Worm (Caenorhabditis elegans) whole organism, L2 larva: Measurements from ENCODE around the gene T25B9.1.

Source experiments
- C34F6.9 ChIP-seq: fragments of 150-350 bp; optimal IDR thresholded peaks from 2 replicates; lab custom pipeline; 2014; ENCODE audit warnings: missing biosample characterization, missing genetic modification characterization
- Y55F3AM.14 ChIP-seq: fragments of 200-800 bp; sonication (Bioruptor generic); optimal IDR thresholded peaks from 2 replicates; lab custom pipeline; 2018; ENCODE audit warnings: mild to moderate bottlenecking, missing genetic modification characterization, missing compliant biosample characterization
- ZK546.5 ChIP-seq: sonication (generic microtip); optimal IDR thresholded peaks from 2 replicates; lab custom pipeline; 2017; ENCODE audit warnings: missing biosample characterization, missing genetic modification characterization
- alr-1 ChIP-seq: fragments of 150-350 bp; optimal IDR thresholded peaks from 2 replicates; lab custom pipeline; 2014; ENCODE audit warnings: missing biosample characterization, missing genetic modification characterization
- ama-1 ChIP-seq: fragments of 150-350 bp; optimal IDR thresholded peaks from 2 replicates; lab custom pipeline; 2018; ENCODE audit warnings: inconsistent platforms
- blmp-1 ChIP-seq: sonication (generic microtip); optimal IDR thresholded peaks from 2 replicates; lab custom pipeline; 2017; ENCODE audit warnings: missing genetic modification characterization, mild to moderate bottlenecking, missing compliant biosample characterization, antibody characterized with exemption, moderate library complexity; ENCODE audit not compliant: insufficient read depth
- ceh-16 ChIP-seq: fragments of 150-350 bp; optimal IDR thresholded peaks from 2 replicates; lab custom pipeline; 2014; ENCODE audit warnings: missing biosample characterization, missing genetic modification characterization
- ceh-82 ChIP-seq: fragments of 150-350 bp; optimal IDR thresholded peaks from 2 replicates; lab custom pipeline; 2014; ENCODE audit warnings: missing biosample characterization, missing genetic modification characterization
- crh-2 ChIP-seq: sonication (generic microtip); optimal IDR thresholded peaks from 2 replicates; lab custom pipeline; 2017; ENCODE audit warnings: missing biosample characterization, missing genetic modification characterization
- egl-27 ChIP-seq: sonication (generic microtip); optimal IDR thresholded peaks from 3 replicates; lab custom pipeline; 2017; ENCODE audit warnings: missing biosample characterization, missing genetic modification reagents, missing genetic modification characterization
- elt-3 ChIP-seq: sonication (generic microtip); optimal IDR thresholded peaks from 2 replicates; lab custom pipeline; 2017; ENCODE audit warnings: missing biosample characterization, missing genetic modification characterization
- fos-1 ChIP-seq: fragments of 150-350 bp; optimal IDR thresholded peaks from 2 replicates; lab custom pipeline; 2014; ENCODE audit warnings: missing biosample characterization, missing genetic modification characterization
- gmeb-1 ChIP-seq: fragments of 150-350 bp; optimal IDR thresholded peaks from 2 replicates; lab custom pipeline; 2014; ENCODE audit warnings: missing biosample characterization, missing genetic modification characterization
- lin-11 ChIP-seq: fragments of 150-350 bp; sonication (generic microtip); optimal IDR thresholded peaks from 2 replicates; lab custom pipeline; 2014; ENCODE audit warnings: missing biosample characterization, missing genetic modification characterization, inconsistent platforms, mixed read lengths
- lin-13 ChIP-seq: fragments of 150-350 bp; optimal IDR thresholded peaks from 2 replicates; lab custom pipeline; 2014; ENCODE audit warnings: missing biosample characterization, missing genetic modification reagents, missing genetic modification characterization
- lsy-2 ChIP-seq, 2 experiments: fragments of 150-350 bp in 1 of 2; sonication (generic microtip) in 1 of 2; optimal IDR thresholded peaks; 2 replicates each; lab custom pipeline; 2014 to 2017; ENCODE audit warnings: missing biosample characterization in 2 of 2, missing genetic modification characterization in 2 of 2
- mbf-1 ChIP-seq: sonication (generic microtip); optimal IDR thresholded peaks from 2 replicates; lab custom pipeline; 2017; ENCODE audit warnings: missing biosample characterization, missing genetic modification characterization
- mdl-1 ChIP-seq, 2 experiments: fragments of 150-350 bp in 1 of 2; sonication (generic microtip) in 1 of 2; optimal IDR thresholded peaks; 2 replicates each; lab custom pipeline; 2017; ENCODE audit warnings: missing biosample characterization in 2 of 2, missing genetic modification characterization in 2 of 2
- nhr-11 ChIP-seq: fragments of 150-350 bp; optimal IDR thresholded peaks from 2 replicates; lab custom pipeline; 2014; ENCODE audit warnings: missing biosample characterization, missing genetic modification characterization
- nhr-12 ChIP-seq: fragments of 150-350 bp; optimal IDR thresholded peaks from 2 replicates; lab custom pipeline; 2014; ENCODE audit warnings: missing biosample characterization, missing genetic modification characterization
- nhr-129 ChIP-seq: fragments of 150-350 bp; optimal IDR thresholded peaks from 2 replicates; lab custom pipeline; 2014; ENCODE audit warnings: missing biosample characterization, missing genetic modification characterization
- nhr-21 ChIP-seq: fragments of 150-350 bp; optimal IDR thresholded peaks from 2 replicates; lab custom pipeline; 2014; ENCODE audit warnings: missing biosample characterization, missing genetic modification characterization
- nhr-23 ChIP-seq: fragments of 150-350 bp; optimal IDR thresholded peaks from 2 replicates; lab custom pipeline; 2014; ENCODE audit warnings: missing biosample characterization, missing genetic modification reagents, missing genetic modification characterization
- nhr-237 ChIP-seq: fragments of 150-350 bp; optimal IDR thresholded peaks from 2 replicates; lab custom pipeline; 2014; ENCODE audit warnings: missing biosample characterization, missing genetic modification characterization
- nhr-25 ChIP-seq: fragments of 150-350 bp; sonication (generic microtip); optimal IDR thresholded peaks from 3 replicates; lab custom pipeline; 2014; ENCODE audit warnings: missing biosample characterization, missing genetic modification characterization
- nhr-6 ChIP-seq: fragments of 150-350 bp; optimal IDR thresholded peaks from 2 replicates; lab custom pipeline; 2014; ENCODE audit warnings: missing biosample characterization, missing genetic modification characterization
- nhr-77 ChIP-seq: fragments of 150-350 bp; optimal IDR thresholded peaks from 2 replicates; lab custom pipeline; 2014; ENCODE audit warnings: missing biosample characterization, missing genetic modification characterization
- peb-1 ChIP-seq: fragments of 150-350 bp; optimal IDR thresholded peaks from 2 replicates; lab custom pipeline; 2014; ENCODE audit warnings: missing biosample characterization, missing genetic modification characterization
- sem-4 ChIP-seq: fragments of 150-350 bp; optimal IDR thresholded peaks from 2 replicates; lab custom pipeline; 2014; ENCODE audit warnings: missing biosample characterization, missing genetic modification reagents, missing genetic modification characterization
- skn-1 ChIP-seq: sonication (generic microtip); optimal IDR thresholded peaks from 2 replicates; lab custom pipeline; 2017; ENCODE audit warnings: missing biosample characterization, missing genetic modification characterization
- sma-3 ChIP-seq: sonication (generic microtip); optimal IDR thresholded peaks from 2 replicates; lab custom pipeline; 2016; ENCODE audit warnings: missing genetic modification reagents, missing genetic modification characterization, missing compliant biosample characterization
- sma-9 ChIP-seq, 2 experiments: fragments of 150-350 bp in 1 of 2; sonication (generic microtip) in 1 of 2; optimal IDR thresholded peaks; 2 replicates each; lab custom pipeline; 2014 to 2016; ENCODE audit warnings: missing genetic modification characterization in 2 of 2, mild to moderate bottlenecking in 1 of 2, missing biosample characterization in 1 of 2, missing compliant biosample characterization in 1 of 2, missing genetic modification reagents in 1 of 2, moderate library complexity in 1 of 2
- snpc-4 ChIP-seq: fragments of 150-350 bp; optimal IDR thresholded peaks from 2 replicates; lab custom pipeline; 2014; ENCODE audit warnings: missing biosample characterization, missing genetic modification characterization
- unc-39 ChIP-seq: fragments of 150-350 bp; optimal IDR thresholded peaks from 2 replicates; lab custom pipeline; 2014; ENCODE audit warnings: missing biosample characterization, missing genetic modification characterization
- unc-62 ChIP-seq: fragments of 150-350 bp; optimal IDR thresholded peaks from 2 replicates; lab custom pipeline; 2014; ENCODE audit warnings: missing biosample characterization, missing genetic modification reagents, missing genetic modification characterization
- zag-1 ChIP-seq: fragments of 150-350 bp; optimal IDR thresholded peaks from 2 replicates; lab custom pipeline; 2014; ENCODE audit warnings: missing biosample characterization, missing genetic modification characterization
- ztf-11 ChIP-seq: sonication (generic microtip); optimal IDR thresholded peaks from 2 replicates; lab custom pipeline; 2017; ENCODE audit warnings: missing biosample characterization, missing genetic modification characterization
- ztf-4 ChIP-seq: fragments of 150-350 bp; optimal IDR thresholded peaks from 2 replicates; lab custom pipeline; 2014; ENCODE audit warnings: missing biosample characterization, missing genetic modification characterization

Gene T25B9.1

DNA sequence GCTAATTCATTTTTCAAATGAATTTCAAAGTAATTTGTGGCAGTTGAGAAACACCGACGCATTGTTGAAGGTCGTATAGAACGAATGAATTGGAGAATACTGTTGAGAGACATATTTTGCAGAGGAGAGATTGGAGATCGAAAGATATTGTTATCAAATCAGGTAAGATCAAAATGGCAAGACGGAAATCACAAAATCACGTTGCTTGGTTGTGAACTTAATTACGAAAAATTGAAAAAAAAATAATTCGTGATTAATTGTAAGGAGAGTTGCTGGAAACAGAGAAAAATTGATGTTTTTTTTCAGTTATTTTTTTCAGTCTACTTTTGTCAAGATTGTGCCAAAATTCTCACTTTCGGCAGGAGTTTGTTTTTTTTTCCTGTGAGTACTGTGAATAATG lies at the start of gene T25B9.1:
Gene T25B9.1, minus strand, starts transcription at position 101 of the 400 bp plus-strand sequence.
- TF ChIP-seq nhr-237 (tag; lab: Kevin White, UChicago), result no peak
- TF ChIP-seq, all 48 proteins: peak for 0

- TF ChIP-seq nhr-25 (no peak), nhr-77 (tag; lab: Kevin White, UChicago) (no peak), nhr-11 (no peak), ztf-11 (tag; lab: Kevin White, UChicago) (no peak), lsy-2 (tag; optimal IDR thresholded peaks at IDR 0.05; lab: Kevin White, UChicago) (no peak), peb-1 (tag; lab: Kevin White, UChicago) (no peak), C34F6.9 (no peak), nhr-12 (tag; lab: Kevin White, UChicago) (no peak)
Measured at ce11 chrIV:10799354-10799753, 49.4 kb upstream of the T25B9.1 start, which contains the start of gene zipt-2.1. Gene zipt-2.1 (plus strand): TSS chrIV:10799654.

DNA sequence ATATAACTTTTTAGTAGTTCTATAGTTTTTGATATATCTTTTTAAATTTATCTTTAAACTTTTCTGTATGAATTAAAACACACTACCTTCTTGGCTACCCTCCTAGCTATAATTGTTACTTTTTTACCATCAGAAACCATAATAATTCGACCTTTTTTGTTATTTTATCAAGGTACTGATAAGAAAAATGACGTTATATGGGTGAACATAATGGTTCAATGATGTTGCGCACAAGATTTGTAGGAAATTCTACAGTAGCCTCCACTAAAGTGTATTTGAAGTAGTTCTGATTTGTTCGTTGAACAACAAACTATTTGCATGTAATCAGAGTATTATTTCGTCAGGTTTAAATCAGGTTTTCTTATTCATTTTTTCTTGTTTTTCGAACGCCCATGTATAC lies 48.7 kb upstream of the T25B9.1 start:
- TF ChIP-seq skn-1 (tag; lab: Kevin White, UChicago), result no peak
- no peak for TF ChIP-seq sma-9 (GFP tag; optimal IDR thresholded peaks at IDR 0.05; lab: Kevin White, UChicago)
- TF ChIP-seq sma-9 (tag; optimal IDR thresholded peaks at IDR 0.05; lab: Kevin White, UChicago), result no peak
- no peak for TF ChIP-seq nhr-129
- TF ChIP-seq unc-39 (tag; lab: Kevin White, UChicago), result no peak
- TF ChIP-seq egl-27 (tag; lab: Kevin White, UChicago), result no peak
- no peak for TF ChIP-seq nhr-6 (tag; lab: Kevin White, UChicago)
- TF ChIP-seq nhr-21 (tag; lab: Kevin White, UChicago), result no peak
- no peak for TF ChIP-seq mdl-1 (tag; optimal IDR thresholded peaks at IDR 0.05; lab: Kevin White, UChicago)
- no peak for TF ChIP-seq ztf-4
- no peak for TF ChIP-seq lsy-2 (tag; optimal IDR thresholded peaks at IDR 0.05; lab: Kevin White, UChicago)

ce11 chrIV:10796707-10797106 lies 46.8 kb upstream of the T25B9.1 start:
- TF ChIP-seq gmeb-1 (peak; percentile 20), nhr-6 (tag; lab: Kevin White, UChicago) (no peak), sma-9 (GFP tag; optimal IDR thresholded peaks at IDR 0.05; lab: Kevin White, UChicago) (peak; percentile 12), sma-9 (tag; optimal IDR thresholded peaks at IDR 0.05; lab: Kevin White, UChicago) (no peak), alr-1 (no peak), skn-1 (tag; lab: Kevin White, UChicago) (no peak), fos-1 (peak; percentile 34)

ce11 chrIV:10795678-10796077 lies 45.7 kb upstream of the T25B9.1 start:
- TF ChIP-seq nhr-129 (peak; percentile 8), gmeb-1 (no peak), ceh-82 (no peak), crh-2 (peak; percentile 45), blmp-1 (tag; lab: Kevin White, UChicago) (no peak), lin-11 (no peak)

DNA sequence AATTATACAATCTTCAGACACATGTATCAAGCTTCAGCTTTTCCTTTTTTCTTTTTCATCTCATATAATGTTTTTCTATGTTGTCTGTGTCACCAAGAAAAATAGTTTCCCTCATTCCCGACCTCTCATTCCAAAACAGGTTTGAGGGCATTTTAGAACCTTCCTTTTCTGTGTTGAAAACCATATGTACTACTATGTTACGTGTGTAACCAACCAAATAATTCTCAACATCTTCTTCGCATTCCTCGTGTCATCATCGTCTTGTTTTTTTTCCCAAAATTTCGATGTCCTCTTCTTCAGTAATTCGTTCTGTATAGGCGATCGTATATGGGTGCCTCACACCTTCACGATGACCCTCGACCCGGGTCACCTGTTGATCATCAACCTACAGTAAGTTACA lies 40.4 kb upstream of the T25B9.1 start, which contains the start of gene pept-2:
Gene pept-2, plus strand, starts transcription at position 301 of the 400 bp plus-strand sequence.
- TF ChIP-seq ceh-16 (tag; lab: Kevin White, UChicago) (no peak), nhr-25 (peak; percentile 31)

DNA sequence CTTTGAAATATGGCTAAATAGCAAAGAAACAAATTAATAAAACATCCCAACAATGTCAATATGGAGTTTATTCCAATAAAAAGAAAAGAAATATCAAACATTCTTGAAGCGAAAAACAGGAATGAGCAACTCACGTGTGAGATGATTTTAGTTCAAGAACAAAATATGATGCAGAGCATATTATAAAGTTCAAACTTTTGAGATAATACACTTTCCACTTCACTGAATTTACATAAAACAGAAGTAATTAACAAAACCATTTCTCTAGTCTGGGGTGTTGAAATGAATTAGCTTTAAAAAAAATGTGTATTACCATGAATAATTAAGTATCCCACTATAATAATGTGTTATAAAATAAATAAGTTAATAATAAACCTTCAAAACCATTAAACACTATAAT lies 36.8 kb upstream of the T25B9.1 start, which contains the start of gene srd-7:
Gene srd-7, minus strand, starts transcription at position 101 of the 400 bp plus-strand sequence.
- TF ChIP-seq sma-3 (GFP tag; lab: Kevin White, UChicago) (no peak), ztf-4 (no peak), ama-1 (lab: Kevin White, UChicago) (no peak), nhr-6 (tag; lab: Kevin White, UChicago) (no peak), ztf-11 (tag; lab: Kevin White, UChicago) (no peak), lin-11 (no peak), sma-9 (GFP tag; optimal IDR thresholded peaks at IDR 0.05; lab: Kevin White, UChicago) (no peak), sma-9 (tag; optimal IDR thresholded peaks at IDR 0.05; lab: Kevin White, UChicago) (no peak)

DNA sequence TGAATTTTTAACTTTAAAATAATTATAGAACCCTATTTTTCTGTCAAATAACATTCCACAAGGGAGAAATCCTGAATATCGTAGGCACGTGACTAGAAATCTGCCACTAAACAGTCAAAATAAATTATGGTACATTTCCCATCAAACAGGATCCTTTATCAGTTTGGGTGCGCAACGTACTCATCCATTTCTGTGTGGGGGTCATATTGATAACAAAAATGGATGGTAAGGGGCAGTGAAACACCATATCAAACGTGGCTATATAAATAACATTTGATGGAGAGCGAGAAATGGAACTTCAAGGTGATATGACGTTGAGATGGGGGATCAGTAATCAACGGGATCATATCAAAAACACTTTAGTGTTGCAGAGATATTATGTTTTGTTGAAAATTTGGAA lies 34.1 kb upstream of the T25B9.1 start:
- no peak for TF ChIP-seq gmeb-1
- no peak for TF ChIP-seq lin-13 (GFP tag; lab: Kevin White, UChicago)
- TF ChIP-seq snpc-4 (tag; lab: Kevin White, UChicago), result no peak
- TF ChIP-seq peb-1 (tag; lab: Kevin White, UChicago), result no peak
- TF ChIP-seq nhr-23 (tag; lab: Kevin White, UChicago), result no peak
- TF ChIP-seq unc-62 (GFP tag; lab: Kevin White, UChicago), result no peak
- no peak for TF ChIP-seq sem-4 (tag; lab: Kevin White, UChicago)
- no peak for TF ChIP-seq Y55F3AM.14 (GFP tag; lab: Kevin White, UChicago)
- TF ChIP-seq blmp-1 (tag; lab: Kevin White, UChicago), result peak; percentile 70
- TF ChIP-seq nhr-21 (tag; lab: Kevin White, UChicago), result peak; percentile 83
- no peak for TF ChIP-seq zag-1
- no peak for TF ChIP-seq elt-3 (tag; lab: Kevin White, UChicago)
- no peak for TF ChIP-seq mbf-1
- no peak for TF ChIP-seq nhr-11
- no peak for TF ChIP-seq ztf-11 (tag; lab: Kevin White, UChicago)
- no peak for TF ChIP-seq ZK546.5 (tag; lab: Kevin White, UChicago)
- no peak for TF ChIP-seq nhr-77 (tag; lab: Kevin White, UChicago)
- no peak for TF ChIP-seq nhr-237 (tag; lab: Kevin White, UChicago)
- TF ChIP-seq ceh-82, result no peak
- TF ChIP-seq nhr-6 (tag; lab: Kevin White, UChicago), result no peak
